Worm (Caenorhabditis elegans) whole organism, L1 larva: ENCODE measurements around the gene B0395.3.

Source experiments
- C16A3.4 ChIP-seq: fragments of 150-350 bp; optimal IDR thresholded peaks from 2 replicates; lab custom pipeline; 2014; ENCODE audit warnings: missing biosample characterization, missing genetic modification characterization
- Y116A8C.19 ChIP-seq: sonication (generic microtip); optimal IDR thresholded peaks from 2 replicates; lab custom pipeline; 2016; ENCODE audit warnings: missing compliant biosample characterization, missing genetic modification characterization, borderline replicate concordance
- aha-1 ChIP-seq: fragments of 150-350 bp; optimal IDR thresholded peaks from 2 replicates; lab custom pipeline; 2014; ENCODE audit warnings: missing biosample characterization, missing genetic modification characterization
- ceh-8 ChIP-seq: fragments of 200-800 bp; sonication (Bioruptor generic); optimal IDR thresholded peaks from 2 replicates; lab custom pipeline; 2018; ENCODE audit warnings: mild to moderate bottlenecking, missing genetic modification characterization, moderate library complexity, missing compliant biosample characterization
- ceh-90 ChIP-seq: sonication (generic microtip); optimal IDR thresholded peaks from 2 replicates; lab custom pipeline; 2016; ENCODE audit warnings: missing genetic modification characterization, missing compliant biosample characterization
- dpl-1 ChIP-seq, 3 experiments: fragments of 150-350 bp in 2 of 3; sonication (generic microtip) in 1 of 3; optimal IDR thresholded peaks; 2 replicates each; lab custom pipeline; 2014 to 2017; ENCODE audit warnings: missing biosample characterization in 3 of 3, missing genetic modification characterization in 3 of 3, missing genetic modification reagents in 3 of 3
- egl-13 ChIP-seq: sonication (generic microtip); optimal IDR thresholded peaks from 2 replicates; lab custom pipeline; 2016; ENCODE audit warnings: missing genotype, missing genetic modification reagents, missing genetic modification characterization, missing compliant biosample characterization
- elt-2 ChIP-seq: sonication (generic microtip); optimal IDR thresholded peaks from 2 replicates; lab custom pipeline; 2016; ENCODE audit warnings: missing genetic modification characterization, mild to moderate bottlenecking, inconsistent platforms, missing compliant biosample characterization, missing genetic modification reagents
- elt-3 ChIP-seq, 6 experiments: fragments of 150-350 bp in 1 of 6; sonication (generic microtip); optimal IDR thresholded peaks; 2 replicates each; lab custom pipeline; 2017 to 2018; ENCODE audit warnings: missing biosample characterization in 6 of 6, missing genetic modification characterization in 6 of 6, inconsistent platforms in 1 of 6
- ets-5 ChIP-seq: fragments of 200-800 bp; sonication (Bioruptor generic); IDR thresholded peaks from 2 replicates; pipeline ENCODE4 v1.3.6; 2022; ENCODE audit warnings: missing genetic modification characterization, missing compliant biosample characterization
- fkh-4 ChIP-seq: sonication (generic microtip); optimal IDR thresholded peaks from 2 replicates; lab custom pipeline; 2016; ENCODE audit warnings: missing compliant biosample characterization, missing genetic modification characterization, borderline replicate concordance
- hpl-2 ChIP-seq: fragments of 150-350 bp; optimal IDR thresholded peaks from 2 replicates; lab custom pipeline; 2014; ENCODE audit warnings: missing biosample characterization, missing genetic modification reagents, missing genetic modification characterization
- irx-1 ChIP-seq: sonication (generic microtip); optimal IDR thresholded peaks from 2 replicates; lab custom pipeline; 2016; ENCODE audit warnings: missing genetic modification characterization, missing compliant biosample characterization
- isw-1 ChIP-seq: fragments of 200-800 bp; sonication (Bioruptor generic); IDR thresholded peaks from 2 replicates; pipeline ENCODE4 v1.3.6; 2022; ENCODE audit warnings: missing genetic modification characterization, missing compliant biosample characterization
- jun-1 ChIP-seq: fragments of 150-350 bp; optimal IDR thresholded peaks from 2 replicates; lab custom pipeline; 2014; ENCODE audit warnings: missing biosample characterization, missing genetic modification reagents, missing genetic modification characterization
- lin-13 ChIP-seq: fragments of 150-350 bp; optimal IDR thresholded peaks from 2 replicates; lab custom pipeline; 2014; ENCODE audit warnings: missing biosample characterization, missing genetic modification reagents, missing genetic modification characterization
- lin-14 ChIP-seq: fragments of 200-800 bp; sonication (Bioruptor generic); optimal IDR thresholded peaks from 2 replicates; lab custom pipeline; 2018; ENCODE audit warnings: mild to moderate bottlenecking, missing genetic modification characterization, moderate library complexity, missing compliant biosample characterization
- lin-35 ChIP-seq, 2 experiments: fragments of 150-350 bp; optimal IDR thresholded peaks; 2 replicates each; lab custom pipeline; 2014; ENCODE audit warnings: missing biosample characterization in 2 of 2, missing genetic modification characterization in 2 of 2, missing genetic modification reagents in 2 of 2
- lin-39 ChIP-seq: fragments of 150-350 bp; optimal IDR thresholded peaks from 2 replicates; lab custom pipeline; 2014; ENCODE audit warnings: missing biosample characterization, missing genetic modification reagents, missing genetic modification characterization
- mdl-1 ChIP-seq, 2 experiments: fragments of 150-350 bp; optimal IDR thresholded peaks; 2 replicates each; lab custom pipeline; 2014 to 2017; ENCODE audit warnings: missing biosample characterization in 2 of 2, missing genetic modification characterization in 2 of 2, inconsistent platforms in 1 of 2
- nhr-11 ChIP-seq: fragments of 150-350 bp; optimal IDR thresholded peaks from 2 replicates; lab custom pipeline; 2014; ENCODE audit warnings: missing biosample characterization, missing genetic modification characterization
- nhr-20 ChIP-seq: sonication (generic microtip); optimal IDR thresholded peaks from 2 replicates; lab custom pipeline; 2016; ENCODE audit warnings: mild to moderate bottlenecking, missing genetic modification characterization, missing compliant biosample characterization
- nhr-237 ChIP-seq: fragments of 150-350 bp; optimal IDR thresholded peaks from 2 replicates; lab custom pipeline; 2014; ENCODE audit warnings: missing biosample characterization, missing genetic modification characterization
- nhr-28 ChIP-seq: fragments of 150-350 bp; optimal IDR thresholded peaks from 2 replicates; lab custom pipeline; 2014; ENCODE audit warnings: missing biosample characterization, missing genetic modification characterization
- nhr-71 ChIP-seq: sonication (generic microtip); optimal IDR thresholded peaks from 2 replicates; lab custom pipeline; 2016; ENCODE audit warnings: mild to moderate bottlenecking, missing genetic modification characterization, moderate library complexity, missing compliant biosample characterization
- nhr-77 ChIP-seq: fragments of 150-350 bp; optimal IDR thresholded peaks from 2 replicates; lab custom pipeline; 2014; ENCODE audit warnings: missing biosample characterization, missing genetic modification characterization
- nhr-84 ChIP-seq: sonication (generic microtip); optimal IDR thresholded peaks from 2 replicates; lab custom pipeline; 2017; ENCODE audit warnings: missing biosample characterization, missing genetic modification characterization
- nhr-90 ChIP-seq: sonication (generic microtip); optimal IDR thresholded peaks from 2 replicates; lab custom pipeline; 2016; ENCODE audit warnings: mild to moderate bottlenecking, missing genetic modification characterization, missing compliant biosample characterization; ENCODE audit not compliant: poor library complexity
- pag-3 ChIP-seq: sonication (generic microtip); optimal IDR thresholded peaks from 2 replicates; lab custom pipeline; 2017; ENCODE audit warnings: missing genetic modification characterization, mild to moderate bottlenecking, missing compliant biosample characterization, antibody characterized with exemption, borderline replicate concordance; ENCODE audit not compliant: insufficient read depth
- rnt-1 ChIP-seq: sonication (generic microtip); optimal IDR thresholded peaks from 2 replicates; lab custom pipeline; 2016; ENCODE audit warnings: mild to moderate bottlenecking, missing genetic modification characterization, moderate library complexity, missing compliant biosample characterization
- skn-1 ChIP-seq: fragments of 150-350 bp; optimal IDR thresholded peaks from 2 replicates; lab custom pipeline; 2014; ENCODE audit warnings: missing biosample characterization, missing genetic modification characterization
- snu-23 ChIP-seq: sonication (generic microtip); optimal IDR thresholded peaks from 2 replicates; lab custom pipeline; 2016; ENCODE audit warnings: missing genetic modification characterization, missing compliant biosample characterization
- sptf-1 ChIP-seq: fragments of 150-350 bp; optimal IDR thresholded peaks from 2 replicates; lab custom pipeline; 2014; ENCODE audit warnings: missing biosample characterization, missing genetic modification characterization
- swsn-7 ChIP-seq: sonication (generic microtip); optimal IDR thresholded peaks from 2 replicates; lab custom pipeline; 2016; ENCODE audit warnings: missing genetic modification characterization, missing compliant biosample characterization
- tlp-1 ChIP-seq: fragments of 150-350 bp; optimal IDR thresholded peaks from 2 replicates; lab custom pipeline; 2014; ENCODE audit warnings: missing biosample characterization, missing genetic modification characterization
- unc-30 ChIP-seq: sonication (generic microtip); optimal IDR thresholded peaks from 2 replicates; lab custom pipeline; 2017; ENCODE audit warnings: missing biosample characterization, missing genetic modification characterization
- unc-86 ChIP-seq: sonication (generic microtip); optimal IDR thresholded peaks from 2 replicates; lab custom pipeline; 2016; ENCODE audit warnings: missing genetic modification characterization, missing compliant biosample characterization
- vab-15 ChIP-seq: sonication (generic microtip); optimal IDR thresholded peaks from 2 replicates; lab custom pipeline; 2017; ENCODE audit warnings: missing genotype, mild to moderate bottlenecking, missing genetic modification characterization, missing compliant biosample characterization
- zag-1 ChIP-seq: fragments of 150-350 bp; optimal IDR thresholded peaks from 2 replicates; lab custom pipeline; 2014; ENCODE audit warnings: missing biosample characterization, missing genetic modification characterization
- zip-4 ChIP-seq: fragments of 200-800 bp; sonication (Bioruptor generic); optimal IDR thresholded peaks from 2 replicates; lab custom pipeline; 2018; ENCODE audit warnings: mild to moderate bottlenecking, missing genetic modification characterization, moderate library complexity, missing compliant biosample characterization
- ztf-4 ChIP-seq: fragments of 150-350 bp; optimal IDR thresholded peaks from 2 replicates; lab custom pipeline; 2014; ENCODE audit warnings: missing biosample characterization, missing genetic modification characterization

The B0395.3 gene

DNA sequence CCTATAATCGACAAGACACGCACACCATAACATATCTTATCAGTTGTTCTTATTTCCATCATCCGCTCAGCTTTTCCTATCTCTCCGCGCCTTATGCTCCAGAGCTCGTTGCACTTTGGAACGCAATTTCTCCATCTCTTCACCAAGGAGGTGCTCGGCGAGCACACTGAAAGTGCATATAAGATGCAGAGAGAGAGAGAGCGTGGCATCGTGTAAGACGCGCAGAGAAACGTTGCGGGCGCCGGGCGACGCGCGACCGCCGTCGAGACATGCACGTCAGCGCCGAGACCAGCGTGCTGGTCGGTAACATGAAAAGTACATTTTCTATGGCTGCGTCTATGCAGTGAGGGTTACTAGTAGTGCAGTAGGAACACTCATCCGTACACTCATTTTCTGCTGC, 15.5 kb downstream of the B0395.3 start (continued):
- peak; percentile 61 for TF ChIP-seq skn-1
- no peak for TF ChIP-seq elt-3 (tag; optimal IDR thresholded peaks at IDR 0.05; lab: Kevin White, UChicago)
- TF ChIP-seq unc-86 (tag; lab: Kevin White, UChicago): peak; percentile 20
- no peak for TF ChIP-seq sptf-1 (tag; lab: Kevin White, UChicago)
- no peak for TF ChIP-seq pag-3
- TF ChIP-seq egl-13 (tag; lab: Kevin White, UChicago): peak; percentile 81
- TF ChIP-seq ztf-4 (tag; lab: Kevin White, UChicago): no peak
- peak; percentile 32 to 37 for TF ChIP-seq lin-35 (GFP tag; optimal IDR thresholded peaks at IDR 0.05; lab: Kevin White, UChicago)
- TF ChIP-seq nhr-71: peak; percentile 76
- TF ChIP-seq dpl-1 (GFP tag; optimal IDR thresholded peaks at IDR 0.05; lab: Kevin White, UChicago): peak in 1 of 3 experiments; percentile 9
- no peak for TF ChIP-seq aha-1 (tag; lab: Kevin White, UChicago)
- no peak for TF ChIP-seq irx-1 (tag; lab: Kevin White, UChicago)
- TF ChIP-seq jun-1: peak; percentile 67
- peak; percentile 72 for TF ChIP-seq rnt-1
- peak; percentile 71 for TF ChIP-seq snu-23
- no peak for TF ChIP-seq zag-1
- peak; percentile 3 for TF ChIP-seq C16A3.4
- no peak for TF ChIP-seq nhr-84 (tag; lab: Kevin White, UChicago)
- peak; percentile 58 for TF ChIP-seq swsn-7
- peak in 1 of 2 experiments; percentile 49 for TF ChIP-seq mdl-1 (tag; optimal IDR thresholded peaks at IDR 0.05; lab: Kevin White, UChicago)
- TF ChIP-seq nhr-11: no peak

ce11 chrX:16016796-16017195, 23.3 kb downstream of the B0395.3 start, which contains the start of the genes VB0395L.1 and nhx-1:
Gene VB0395L.1 (minus strand): TSS chrX:16016981.
Gene nhx-1 (plus strand): TSS chrX:16017121.
- no peak for TF ChIP-seq hpl-2 (GFP tag; lab: Kevin White, UChicago)
- TF ChIP-seq lin-39 (tag; lab: Kevin White, UChicago): no peak
- no peak for TF ChIP-seq pag-3
- no peak for TF ChIP-seq fkh-4 (tag; lab: Kevin White, UChicago)
- no peak for TF ChIP-seq nhr-237 (tag; lab: Kevin White, UChicago)

ce11 chrX:16006529-16006928, 33.5 kb downstream of the B0395.3 start, which contains the start of gene C09G1.4:
Gene C09G1.4 (minus strand): TSS chrX:16006629.
- TF ChIP-seq nhr-90 (tag; lab: Kevin White, UChicago) (no peak), rnt-1 (no peak), nhr-28 (tag; lab: Kevin White, UChicago) (no peak), zip-4 (no peak), lin-14 (GFP tag; lab: Kevin White, UChicago) (no peak), elt-2 (tag; lab: Kevin White, UChicago) (no peak), nhr-11 (no peak), vab-15 (tag; lab: Kevin White, UChicago) (no peak), lin-13 (GFP tag; lab: Kevin White, UChicago) (no peak), nhr-20 (tag; lab: Kevin White, UChicago) (no peak), pag-3 (no peak), ceh-8 (GFP tag; lab: Kevin White, UChicago) (no peak), Y116A8C.19 (tag; lab: Kevin White, UChicago) (no peak), ets-5 (no peak)
- TF ChIP-seq, all 84 proteins: peak for 0

- no peak for TF ChIP-seq lin-35 (GFP tag; optimal IDR thresholded peaks at IDR 0.05; lab: Kevin White, UChicago)
- TF ChIP-seq isw-1 (GFP tag; lab: Robert Waterston, UW): no peak
- TF ChIP-seq nhr-77 (tag; lab: Kevin White, UChicago): no peak
- TF ChIP-seq nhr-237 (tag; lab: Kevin White, UChicago): no peak
- no peak for TF ChIP-seq tlp-1
- no peak for TF ChIP-seq ceh-90 (tag; lab: Kevin White, UChicago)
- no peak for TF ChIP-seq unc-30 (tag; lab: Kevin White, UChicago)
- TF ChIP-seq nhr-11: no peak
These were observed 37.3 kb downstream of the B0395.3 start for ce11 chrX:16002794-16003193.
